Fruit fly (Drosophila melanogaster) whole organism, embryonic: Measurements from ENCODE around the gene Nepl3.

Experiments
- CG16779 ChIP-seq: fragments of 200-800 bp; sonication (Bioruptor generic); IDR thresholded peaks from 2 replicates; pipeline ENCODE4 v1.3.6; 2022; ENCODE audit warnings: missing biosample characterization, missing genetic modification characterization
- CG16813 ChIP-seq: fragments of 200-800 bp; sonication (Bioruptor generic); IDR thresholded peaks from 3 replicates; pipeline ENCODE4 v1.3.6; 2022; ENCODE audit warnings: missing biosample characterization, missing genetic modification characterization; ENCODE audit not compliant: partially characterized antibody
- CG18011 ChIP-seq: fragments of 200-800 bp; sonication (Bioruptor generic); optimal IDR thresholded peaks from 2 replicates; lab custom pipeline; 2017; ENCODE audit warnings: missing biosample characterization, missing genetic modification characterization, mild to moderate bottlenecking, moderate library complexity, missing genotype
- CG4730 ChIP-seq: fragments of 200-800 bp; sonication (Bioruptor generic); IDR thresholded peaks from 2 replicates; pipeline ENCODE4 v1.3.6; 2022; ENCODE audit warnings: missing biosample characterization, missing genetic modification characterization
- CG6254 ChIP-seq: fragments of 200-800 bp; sonication (Bioruptor generic); optimal IDR thresholded peaks from 3 replicates; lab custom pipeline; 2017; ENCODE audit warnings: mild to moderate bottlenecking, missing biosample characterization, missing genetic modification reagents, missing genetic modification characterization
- CG6813 ChIP-seq: fragments of 200-800 bp; sonication (Bioruptor generic); optimal IDR thresholded peaks from 2 replicates; lab custom pipeline; 2017; ENCODE audit warnings: missing biosample characterization, missing genetic modification characterization, mild to moderate bottlenecking, moderate library complexity, missing genetic modification reagents
- Gug ChIP-seq: fragments of 200-800 bp; sonication (Bioruptor generic); IDR thresholded peaks from 4 replicates; pipeline ENCODE4 v1.3.6; 2022; ENCODE audit warnings: missing biosample characterization, missing genetic modification characterization
- Jarid2 ChIP-seq: fragments of 200-800 bp; sonication (Bioruptor generic); optimal IDR thresholded peaks from 3 replicates; lab custom pipeline; 2017; ENCODE audit warnings: mild to moderate bottlenecking, missing biosample characterization, missing genetic modification reagents, missing genetic modification characterization
- Ssrp ChIP-seq: fragments of 200-800 bp; sonication (Bioruptor generic); optimal IDR thresholded peaks from 2 replicates; lab custom pipeline; 2018; ENCODE audit warnings: missing biosample characterization, mild to moderate bottlenecking, missing genetic modification characterization, moderate library complexity
- pan ChIP-seq, 4 experiments: fragments of >200 bp in 3 of 4; fragments of 200-800 bp in 1 of 4; sonication (Bioruptor generic) in 1 of 4; optimal IDR thresholded peaks in 3 of 4; IDR thresholded peaks in 1 of 4; 2 replicates each; pipeline versions ENCODE4 v1.3.6 to Lab custom; 2017 to 2022; ENCODE audit warnings: missing biosample characterization in 2 of 4, missing genetic modification characterization in 2 of 4, mixed read lengths in 1 of 4
- unpg ChIP-seq: fragments of 200-800 bp; sonication (Bioruptor generic); optimal IDR thresholded peaks from 3 replicates; lab custom pipeline; 2018; ENCODE audit warnings: missing biosample characterization, mild to moderate bottlenecking, missing genetic modification characterization, moderate library complexity

DNA sequence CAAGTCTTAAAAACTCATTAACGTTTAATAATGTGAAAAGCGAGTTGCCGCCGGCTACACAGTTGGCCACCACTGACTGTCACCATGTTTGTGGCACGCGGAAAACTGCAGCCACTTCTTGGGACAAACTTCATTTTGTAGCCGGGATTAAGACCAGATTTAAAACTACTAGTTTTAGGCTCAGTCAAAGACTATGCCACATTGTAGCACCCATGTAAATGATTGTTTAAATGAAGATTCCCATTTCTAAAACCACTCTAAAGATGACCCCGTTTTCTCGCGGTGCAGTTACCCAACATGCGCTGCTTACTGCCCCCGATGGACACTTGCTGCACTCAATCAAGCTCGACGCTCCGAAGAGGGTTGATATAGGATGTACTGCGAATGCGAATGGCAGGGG, 32.3 kb upstream of the Nepl3 start:
- TF ChIP-seq CG16779 (GFP tag; lab: Robert Waterston, UW) (no peak), unpg (GFP tag; lab: Kevin White, UChicago) (no peak), pan (optimal IDR thresholded peaks at IDR 0.05; lab: Kevin White, UChicago) (no peak), pan (GFP tag; optimal IDR thresholded peaks at IDR 0.05 in 1 of 2, IDR thresholded peaks at IDR 0.05 in 1 of 2) (no peak), Ssrp (tag; lab: Kevin White, UChicago) (no peak), CG6254 (GFP tag; lab: Kevin White, UChicago) (no peak), CG4730 (GFP tag; lab: Robert Waterston, UW) (no peak), CG16813 (no peak), Jarid2 (no peak), CG6813 (GFP tag; lab: Kevin White, UChicago) (no peak), Gug (GFP tag; lab: Robert Waterston, UW) (no peak), CG18011 (no peak)
